Worm (Caenorhabditis elegans): ENCODE measurements around the gene ZC84.7.

ce11 chrIII:9138601-9139000 is 47.2 kb upstream of the ZC84.7 start, which contains the start of gene ZK512.7:
- no peak for TF ChIP-seq lsy-2 (tag; optimal IDR thresholded peaks at IDR 0.05)
- TF ChIP-seq unc-62 (GFP tag; optimal IDR thresholded peaks at IDR 0.05): no peak
- no peak for TF ChIP-seq ztf-1 (GFP tag; conservative IDR thresholded peaks at IDR 0.05)
- no peak for TF ChIP-seq aly-2 (tag; optimal IDR thresholded peaks at IDR 0.05)
